Worm (Caenorhabditis elegans): ENCODE measurements around the gene T24H10.4.

- TF ChIP-seq him-1 (tag; optimal IDR thresholded peaks at IDR 0.05) (no peak), W03F9.2 (tag; optimal IDR thresholded peaks at IDR 0.05) (no peak)
These were observed 29.9 kb downstream of the T24H10.4 start, which contains the start of gene Y9C2UA.1 for ce11 chrII:9139172-9139700.
